Worm (Caenorhabditis elegans): ENCODE data around the gene E03H12.5.
"Not testable (repeated sequence)": the region's sequence is repeated elsewhere in the genome, so short reads cannot be mapped to it uniquely, and the experiment has no call there.

Gene E03H12.5

DNA sequence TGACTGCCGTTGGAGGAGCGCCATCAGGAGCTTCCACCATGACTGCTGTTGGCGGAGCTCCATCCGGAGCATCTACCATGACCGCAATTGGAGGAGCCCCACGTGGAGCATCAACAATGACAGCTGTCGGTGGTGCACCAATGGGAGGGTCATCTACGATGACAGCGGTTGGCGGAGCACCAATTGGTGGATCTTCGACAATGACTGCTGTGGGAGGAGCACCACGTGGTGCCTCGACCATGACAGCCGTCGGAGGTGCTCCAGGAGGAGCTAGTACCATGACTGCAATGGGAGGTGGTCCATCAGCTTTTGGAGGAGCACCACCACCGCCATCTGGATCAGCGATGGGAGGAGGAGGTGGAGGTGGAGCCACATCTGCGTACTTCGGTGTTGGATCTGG lies 40.0 kb downstream of the E03H12.5 start, which contains the start of gene T28H11.7:
Gene T28H11.7, minus strand, starts transcription at position 101 of the 400 bp plus-strand sequence.
- not testable (repeated sequence) for TF ChIP-seq ets-5 (GFP tag; IDR thresholded peaks at IDR 0.05); pag-3 (tag; optimal IDR thresholded peaks at IDR 0.05; ENCODE audit: borderline replicate concordance, insufficient read depth); lin-35 (GFP tag; optimal IDR thresholded peaks at IDR 0.05)

DNA sequence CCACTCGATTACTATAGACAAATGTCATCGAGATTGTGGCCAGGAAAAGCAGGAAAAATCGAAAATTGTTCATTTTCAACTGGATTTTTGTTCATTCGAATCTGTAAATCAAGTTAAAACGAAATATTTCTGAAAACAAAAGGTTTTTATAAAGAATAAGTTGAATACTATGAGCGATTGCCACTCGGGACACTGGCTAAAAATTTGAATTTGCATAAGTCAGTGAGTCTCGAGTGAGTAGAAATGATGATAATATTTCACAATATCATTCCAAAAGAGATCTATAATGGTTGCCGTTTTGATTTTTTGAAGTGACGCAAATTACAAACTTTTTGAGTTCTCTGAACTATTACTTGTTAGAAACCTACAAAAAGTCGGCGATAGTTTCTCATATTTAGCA lies 43.5 kb downstream of the E03H12.5 start, which contains the start of gene T28H11.8:
Gene T28H11.8, minus strand, starts transcription at position 101 of the 400 bp plus-strand sequence.
- TF ChIP-seq ceh-63 (GFP tag; optimal IDR thresholded peaks at IDR 0.05) = no peak
- TF ChIP-seq alr-1 (tag; optimal IDR thresholded peaks at IDR 0.05; ENCODE audit: borderline replicate concordance) = no peak
- TF ChIP-seq fkh-8 (tag; optimal IDR thresholded peaks at IDR 0.05) = no peak

DNA sequence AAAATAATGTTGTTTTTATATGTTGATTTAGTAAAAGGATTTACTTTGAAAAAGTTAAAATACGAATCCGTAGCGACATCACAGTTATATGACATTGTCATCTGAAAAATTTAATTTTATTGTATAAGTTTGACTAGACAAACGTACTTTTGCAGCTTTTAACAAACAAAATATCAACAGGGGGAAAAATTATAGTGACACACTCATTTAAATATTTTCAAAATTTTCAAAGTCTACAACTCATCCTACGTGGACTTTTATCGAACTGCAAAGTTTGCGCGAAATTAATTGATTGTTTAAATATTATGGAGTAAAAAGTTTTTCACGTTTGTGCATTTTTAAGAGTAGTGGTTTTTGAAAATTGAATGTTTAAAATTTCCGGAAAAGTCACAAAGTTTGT lies 48.6 kb downstream of the E03H12.5 start, which contains the start of gene C09B9.85:
Gene C09B9.85, minus strand, starts transcription at position 101 of the 400 bp plus-strand sequence.
- TF ChIP-seq ztf-11 (tag; optimal IDR thresholded peaks at IDR 0.05) = no peak
- no peak for TF ChIP-seq dsc-1 (tag; optimal IDR thresholded peaks at IDR 0.05)
- no peak for TF ChIP-seq egl-27 (tag; optimal IDR thresholded peaks at IDR 0.05)
- TF ChIP-seq lin-35 (GFP tag; optimal IDR thresholded peaks at IDR 0.05) = no peak
- no peak for TF ChIP-seq ama-1 (optimal IDR thresholded peaks at IDR 0.05)
- TF ChIP-seq nhr-77 (tag; optimal IDR thresholded peaks at IDR 0.05) = no peak
- no peak for TF ChIP-seq tbx-2 (tag; optimal IDR thresholded peaks at IDR 0.05)
- no peak for TF ChIP-seq nhr-47 (tag; optimal IDR thresholded peaks at IDR 0.05)
- no peak for TF ChIP-seq ceh-63 (GFP tag; optimal IDR thresholded peaks at IDR 0.05)
- TF ChIP-seq irx-1 (tag; optimal IDR thresholded peaks at IDR 0.05) = no peak
- no peak for TF ChIP-seq ceh-8 (GFP tag; optimal IDR thresholded peaks at IDR 0.05)
- no peak for TF ChIP-seq hpl-2 (GFP tag; optimal IDR thresholded peaks at IDR 0.05)
- no peak for TF ChIP-seq fkh-8 (tag; optimal IDR thresholded peaks at IDR 0.05)
- no peak for TF ChIP-seq nhr-19 (GFP tag; conservative IDR thresholded peaks at IDR 0.05)
- no peak for TF ChIP-seq fkh-4 (tag; optimal IDR thresholded peaks at IDR 0.05; ENCODE audit: borderline replicate concordance)
- no peak for TF ChIP-seq mep-1 (tag; optimal IDR thresholded peaks at IDR 0.05)

All from whole organism, L1 larva.